Worm (Caenorhabditis elegans): ENCODE measurements around the gene srh-292.

- TF ChIP-seq egl-27 (tag; optimal IDR thresholded peaks at IDR 0.05): no peak
- no peak for TF ChIP-seq ceh-16 (tag; optimal IDR thresholded peaks at IDR 0.05)
- TF ChIP-seq ceh-82 (tag; optimal IDR thresholded peaks at IDR 0.05): no peak
- no peak for TF ChIP-seq unc-62 (GFP tag; optimal IDR thresholded peaks at IDR 0.05)
- TF ChIP-seq nhr-28 (tag; optimal IDR thresholded peaks at IDR 0.05): no peak
- no peak for TF ChIP-seq hmg-11 (tag; optimal IDR thresholded peaks at IDR 0.05)
- TF ChIP-seq nhr-25 (tag; optimal IDR thresholded peaks at IDR 0.05): no peak
- no peak for TF ChIP-seq nhr-12 (tag; optimal IDR thresholded peaks at IDR 0.05)
- TF ChIP-seq ama-1 (optimal IDR thresholded peaks at IDR 0.05): no peak
Measured at ce11 chrV:17790191-17790590, 12.4 kb upstream of the srh-292 start, which contains the start of gene srh-290.

Measured in whole organism, L3 larva.